Fruit fly (Drosophila melanogaster) whole organism: ENCODE results near the gene CG14879.

Experiments
- CG8478 ChIP-seq: fragments of >200 bp; optimal IDR thresholded peaks from 2 replicates; lab custom pipeline; 2018; ENCODE audit warnings: inconsistent platforms
- EcR ChIP-seq, 2 experiments: fragments of >200 bp; optimal IDR thresholded peaks; 2 replicates each; lab custom pipeline; 2017; ENCODE audit warnings: missing biosample characterization in 2 of 2, missing genetic modification characterization in 2 of 2, missing genetic modification reagents in 2 of 2

- TF ChIP-seq EcR (GFP tag; optimal IDR thresholded peaks at IDR 0.05; lab: Kevin White, UChicago) (no peak), CG8478 (lab: Kevin White, UChicago) (no peak)
Measured at dm6 chr3R:16389117-16389516, 40.1 kb upstream of the CG14879 start.
